Fruit fly (Drosophila melanogaster) whole organism, adult: ENCODE data around the gene CG13022.

Experiments used
- CG12768 ChIP-seq: fragments of 200-800 bp; sonication (Bioruptor generic); optimal IDR thresholded peaks from 2 replicates; lab custom pipeline; 2017; ENCODE audit warnings: missing biosample characterization, missing genetic modification characterization, mild to moderate bottlenecking, moderate library complexity, missing genetic modification reagents
- CG5204 ChIP-seq: fragments of 200-800 bp; sonication (Bioruptor generic); optimal IDR thresholded peaks from 2 replicates; lab custom pipeline; 2016; ENCODE audit warnings: missing biosample characterization, missing genetic modification characterization
- CG7045 ChIP-seq: fragments of 200-800 bp; sonication (Bioruptor generic); optimal IDR thresholded peaks from 2 replicates; lab custom pipeline; 2017; ENCODE audit warnings: missing biosample characterization, mild to moderate bottlenecking, missing genetic modification characterization
- CG7101 ChIP-seq: fragments of 200-800 bp; sonication (Bioruptor generic); optimal IDR thresholded peaks from 2 replicates; lab custom pipeline; 2018; ENCODE audit warnings: missing biosample characterization, mild to moderate bottlenecking, missing genetic modification characterization, moderate library complexity
- Clk ChIP-seq: fragments of 200-800 bp; sonication (Bioruptor generic); optimal IDR thresholded peaks from 2 replicates; lab custom pipeline; 2017; ENCODE audit warnings: missing biosample characterization, missing genetic modification characterization
- Crg-1 ChIP-seq: fragments of 200-800 bp; sonication (Bioruptor generic); optimal IDR thresholded peaks from 2 replicates; lab custom pipeline; 2016; ENCODE audit warnings: missing biosample characterization, missing genetic modification characterization
- Hr96 ChIP-seq: fragments of 200-800 bp; sonication (Bioruptor generic); optimal IDR thresholded peaks from 2 replicates; lab custom pipeline; 2016; ENCODE audit warnings: missing biosample characterization, missing genetic modification characterization
- bab1 ChIP-seq: fragments of 200-800 bp; sonication (Bioruptor generic); optimal IDR thresholded peaks from 3 replicates; lab custom pipeline; 2019; ENCODE audit warnings: missing biosample characterization, mild to moderate bottlenecking, missing genetic modification characterization, moderate library complexity
- pad ChIP-seq: fragments of 200-800 bp; sonication (Bioruptor generic); optimal IDR thresholded peaks from 3 replicates; lab custom pipeline; 2017; ENCODE audit warnings: missing biosample characterization, missing genetic modification characterization, mild to moderate bottlenecking, moderate library complexity, missing genetic modification reagents
- tj ChIP-seq: fragments of 200-800 bp; sonication (Bioruptor generic); optimal IDR thresholded peaks from 3 replicates; lab custom pipeline; 2017; ENCODE audit warnings: missing biosample characterization, mild to moderate bottlenecking, missing genetic modification characterization, moderate library complexity

DNA sequence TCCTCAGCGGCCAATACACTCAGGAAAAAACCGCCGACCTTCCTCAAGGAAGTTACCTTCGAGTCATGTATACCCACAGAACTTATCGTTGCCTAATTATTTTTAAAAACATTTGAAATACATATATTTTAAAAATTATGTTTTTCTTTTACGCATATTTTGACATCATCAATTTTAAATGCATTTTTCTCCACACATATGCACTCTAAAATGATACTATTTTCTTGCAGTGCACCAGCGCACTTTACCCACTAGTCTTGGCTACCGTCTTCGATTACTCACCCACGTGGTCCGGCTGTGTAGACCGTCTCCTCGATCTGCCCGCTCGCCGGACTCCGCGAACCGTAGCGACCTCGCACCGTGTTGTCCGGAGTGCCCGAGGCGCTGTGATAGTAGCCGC, 2.6 kb upstream of the CG13022 start:
- TF ChIP-seq Hr96 (GFP tag; lab: Kevin White, UChicago) (no peak), CG7045 (no peak), CG7101 (tag; lab: Kevin White, UChicago) (no peak), bab1 (GFP tag; lab: Kevin White, UChicago) (no peak), tj (GFP tag; lab: Kevin White, UChicago) (no peak), Clk (GFP tag; lab: Kevin White, UChicago) (no peak), CG12768 (GFP tag; lab: Kevin White, UChicago) (no peak), Crg-1 (GFP tag; lab: Kevin White, UChicago) (no peak), pad (GFP tag; lab: Kevin White, UChicago) (no peak), CG5204 (GFP tag; lab: Kevin White, UChicago) (no peak)
